Worm (Caenorhabditis elegans) whole organism, young adult: ENCODE results near the gene Y45G5AL.1.
A peak's percentile ranks its signal among the peaks of the same experiment; 100 is the strongest.

Source experiments
- B0019.2 ChIP-seq: fragments of 200-800 bp; sonication (Bioruptor generic); conservative IDR thresholded peaks from 2 replicates; pipeline ENCODE4 v1.3.6; 2022; ENCODE audit warnings: missing genetic modification reagents, missing genetic modification characterization, missing compliant biosample characterization
- B0336.3 ChIP-seq: fragments of 200-800 bp; sonication (Bioruptor generic); IDR thresholded peaks from 2 replicates; pipeline ENCODE4 v1.3.6; 2022; ENCODE audit warnings: missing genetic modification characterization, missing compliant biosample characterization
- C17E4.6 ChIP-seq: fragments of 200-800 bp; sonication (Bioruptor generic); IDR thresholded peaks from 2 replicates; pipeline ENCODE4 v1.3.6; 2022; ENCODE audit warnings: missing genetic modification reagents, missing genetic modification characterization, missing compliant biosample characterization
- F33H1.4 ChIP-seq: fragments of 200-800 bp; sonication (Bioruptor generic); IDR thresholded peaks from 2 replicates; pipeline ENCODE4 v1.3.6; 2022; ENCODE audit warnings: missing genetic modification reagents, missing genetic modification characterization, missing compliant biosample characterization
- F49E8.2 ChIP-seq: sonication (generic microtip); optimal IDR thresholded peaks from 3 replicates; lab custom pipeline; 2017; ENCODE audit warnings: missing genetic modification characterization, mild to moderate bottlenecking, missing compliant biosample characterization, antibody characterized with exemption, moderate library complexity; ENCODE audit not compliant: insufficient read depth
- F57C9.4 ChIP-seq: sonication (generic microtip); optimal IDR thresholded peaks from 2 replicates; lab custom pipeline; 2017; ENCODE audit warnings: mild to moderate bottlenecking, missing genetic modification characterization, missing compliant biosample characterization
- T26A5.8 ChIP-seq: sonication (generic microtip); optimal IDR thresholded peaks from 2 replicates; lab custom pipeline; 2016; ENCODE audit warnings: missing genetic modification characterization, missing compliant biosample characterization
- Y67H2A.10 ChIP-seq: fragments of 200-800 bp; sonication (Bioruptor generic); conservative IDR thresholded peaks from 2 replicates; pipeline ENCODE4 v1.3.6; 2022; ENCODE audit warnings: missing genetic modification reagents, missing genetic modification characterization, missing compliant biosample characterization
- Y95B8A.8 ChIP-seq: fragments of 200-800 bp; sonication (Bioruptor generic); IDR thresholded peaks from 2 replicates; pipeline ENCODE4 v1.3.6; 2022; ENCODE audit warnings: missing genetic modification reagents, missing genetic modification characterization, missing compliant biosample characterization
- athp-1 ChIP-seq: sonication (generic microtip); optimal IDR thresholded peaks from 2 replicates; lab custom pipeline; 2017; ENCODE audit warnings: mild to moderate bottlenecking, missing genetic modification characterization, missing compliant biosample characterization
- attf-6 ChIP-seq: fragments of 200-800 bp; sonication (Bioruptor generic); IDR thresholded peaks from 2 replicates; pipeline ENCODE4 v1.3.6; 2022; ENCODE audit warnings: missing genetic modification reagents, missing genetic modification characterization, missing compliant biosample characterization
- ceh-100 ChIP-seq: fragments of 200-800 bp; sonication (Bioruptor generic); IDR thresholded peaks from 2 replicates; pipeline ENCODE4 v1.3.6; 2022; ENCODE audit warnings: missing genetic modification reagents, missing genetic modification characterization, missing compliant biosample characterization
- ceh-79 ChIP-seq: sonication (generic microtip); optimal IDR thresholded peaks from 2 replicates; lab custom pipeline; 2017; ENCODE audit warnings: mild to moderate bottlenecking, missing genetic modification characterization, missing compliant biosample characterization
- ceh-91 ChIP-seq: fragments of 200-800 bp; sonication (Bioruptor generic); IDR thresholded peaks from 2 replicates; pipeline ENCODE4 v1.3.6; 2022; ENCODE audit warnings: missing genetic modification reagents, missing genetic modification characterization, missing compliant biosample characterization
- dox-1 ChIP-seq: fragments of 200-800 bp; sonication (Bioruptor generic); IDR thresholded peaks from 2 replicates; pipeline ENCODE4 v1.3.6; 2022; ENCODE audit warnings: missing genetic modification reagents, missing genetic modification characterization, missing compliant biosample characterization
- dpl-1 ChIP-seq: fragments of 150-350 bp; optimal IDR thresholded peaks from 2 replicates; lab custom pipeline; 2014; ENCODE audit warnings: missing biosample characterization, missing genetic modification reagents, missing genetic modification characterization
- efl-1 ChIP-seq: fragments of 150-350 bp; optimal IDR thresholded peaks from 2 replicates; lab custom pipeline; 2014; ENCODE audit warnings: missing biosample characterization, missing genetic modification reagents, missing genetic modification characterization
- egl-18 ChIP-seq: fragments of 200-800 bp; sonication (Bioruptor generic); IDR thresholded peaks from 2 replicates; pipeline ENCODE4 v1.3.6; 2022; ENCODE audit warnings: missing genetic modification reagents, missing genetic modification characterization, missing compliant biosample characterization
- ekl-4 ChIP-seq: fragments of 200-800 bp; sonication (Bioruptor generic); IDR thresholded peaks from 2 replicates; pipeline ENCODE4 v1.3.6; 2022; ENCODE audit warnings: missing genetic modification reagents, missing genetic modification characterization, missing compliant biosample characterization
- him-1 ChIP-seq: sonication (generic microtip); optimal IDR thresholded peaks from 2 replicates; lab custom pipeline; 2016; ENCODE audit warnings: missing genotype, missing genetic modification reagents, missing genetic modification characterization, missing compliant biosample characterization
- hrde-1 ChIP-seq: sonication (generic microtip); optimal IDR thresholded peaks from 2 replicates; lab custom pipeline; 2016; ENCODE audit warnings: missing genetic modification characterization, mild to moderate bottlenecking, missing compliant biosample characterization, moderate library complexity, missing genotype, missing genetic modification reagents, borderline replicate concordance
- hsf-1 ChIP-seq: fragments of 200-800 bp; sonication (Bioruptor generic); IDR thresholded peaks from 2 replicates; pipeline ENCODE4 v1.3.6; 2022; ENCODE audit warnings: missing genetic modification reagents, missing genetic modification characterization, missing compliant biosample characterization
- lir-1 ChIP-seq: fragments of 200-800 bp; sonication (Bioruptor generic); conservative IDR thresholded peaks from 2 replicates; pipeline ENCODE4 v1.3.6; 2022; ENCODE audit warnings: missing genetic modification reagents, missing genetic modification characterization, missing compliant biosample characterization
- lsl-1 ChIP-seq: fragments of 200-800 bp; sonication (Bioruptor generic); optimal IDR thresholded peaks from 2 replicates; lab custom pipeline; 2018; ENCODE audit warnings: mild to moderate bottlenecking, missing genetic modification characterization, moderate library complexity, missing compliant biosample characterization
- madf-3 ChIP-seq: fragments of 200-800 bp; sonication (Bioruptor generic); IDR thresholded peaks from 2 replicates; pipeline ENCODE4 v1.3.6; 2022; ENCODE audit warnings: missing genetic modification reagents, missing genetic modification characterization, missing compliant biosample characterization
- madf-6 ChIP-seq: fragments of 200-800 bp; sonication (Bioruptor generic); IDR thresholded peaks from 2 replicates; pipeline ENCODE4 v1.3.6; 2022; ENCODE audit warnings: missing genetic modification reagents, missing genetic modification characterization, missing compliant biosample characterization
- madf-8 ChIP-seq: fragments of 200-800 bp; sonication (Bioruptor generic); conservative IDR thresholded peaks from 2 replicates; pipeline ENCODE4 v1.3.6; 2022; ENCODE audit warnings: missing genetic modification reagents, missing genetic modification characterization, missing compliant biosample characterization
- nfya-2 ChIP-seq: fragments of 200-800 bp; sonication (Bioruptor generic); IDR thresholded peaks from 2 replicates; pipeline ENCODE4 v1.3.6; 2022; ENCODE audit warnings: missing genetic modification reagents, missing genetic modification characterization, missing compliant biosample characterization
- nfyb-1 ChIP-seq: fragments of 200-800 bp; sonication (Bioruptor generic); IDR thresholded peaks from 2 replicates; pipeline ENCODE4 v1.3.6; 2022; ENCODE audit warnings: missing genetic modification reagents, missing genetic modification characterization, missing compliant biosample characterization
- nhr-179 ChIP-seq: sonication (generic microtip); optimal IDR thresholded peaks from 2 replicates; lab custom pipeline; 2016; ENCODE audit warnings: mild to moderate bottlenecking, missing genetic modification characterization, missing compliant biosample characterization
- snpc-1.3 ChIP-seq: sonication (generic microtip); optimal IDR thresholded peaks from 2 replicates; lab custom pipeline; 2017; ENCODE audit warnings: missing genetic modification characterization, mild to moderate bottlenecking, missing compliant biosample characterization, antibody characterized with exemption, moderate library complexity, missing genotype, missing genetic modification reagents; ENCODE audit not compliant: insufficient read depth
- snpc-4 ChIP-seq, 5 experiments: fragments of 150-350 bp in 1 of 5; sonication (generic microtip) in 4 of 5; optimal IDR thresholded peaks; 2 replicates each; lab custom pipeline; 2014 to 2018; ENCODE audit warnings: missing genetic modification characterization in 5 of 5, missing biosample characterization in 3 of 5, antibody characterized with exemption in 2 of 5, mild to moderate bottlenecking in 2 of 5, missing compliant biosample characterization in 2 of 5, missing genotype in 2 of 5, moderate library complexity in 2 of 5, missing genetic modification reagents in 1 of 5
- tbp1 ChIP-seq: fragments of 200-800 bp; sonication (Bioruptor generic); optimal IDR thresholded peaks from 2 replicates; lab custom pipeline; 2018; ENCODE audit warnings: mild to moderate bottlenecking, missing genetic modification characterization, missing compliant biosample characterization
- unc-130 ChIP-seq: sonication (generic microtip); optimal IDR thresholded peaks from 2 replicates; lab custom pipeline; 2016; ENCODE audit warnings: missing genetic modification reagents, missing genetic modification characterization, missing compliant biosample characterization
- xnd-1 ChIP-seq: sonication (generic microtip); optimal IDR thresholded peaks from 2 replicates; lab custom pipeline; 2016; ENCODE audit warnings: missing genotype, missing genetic modification reagents, missing genetic modification characterization, missing compliant biosample characterization
- ztf-28 ChIP-seq: fragments of 200-800 bp; sonication (Bioruptor generic); IDR thresholded peaks from 2 replicates; pipeline ENCODE4 v1.3.6; 2022; ENCODE audit warnings: missing genetic modification reagents, missing genetic modification characterization, missing compliant biosample characterization

Y45G5AL.1 gene

ce11 chrV:4175624-4176023 lies 31.3 kb downstream of the Y45G5AL.1 start, which contains the start of the genes coh-4 and pid-5 (continued):
- TF ChIP-seq snpc-1.3 (tag; lab: Kevin White, UChicago) (peak; percentile 81), egl-18 (GFP tag; lab: Robert Waterston, UW) (no peak), nfyb-1 (GFP tag; lab: Robert Waterston, UW) (peak; percentile 63), ekl-4 (GFP tag; lab: Robert Waterston, UW) (peak; percentile 61), lir-1 (peak; percentile 24; the same call in 1 of the 2 replicates), C17E4.6 (GFP tag; lab: Robert Waterston, UW) (peak; percentile 61; the same call in 1 of the 2 replicates), unc-130 (peak; percentile 84), B0019.2 (peak; percentile 83), ztf-28 (GFP tag; lab: Robert Waterston, UW) (peak; percentile 68; the same call in 1 of the 2 replicates), F57C9.4 (no peak), madf-3 (GFP tag; lab: Robert Waterston, UW) (0 out of 2 replicates have a peak, but pooled peaks have one; percentile 70), ceh-91 (GFP tag; lab: Robert Waterston, UW) (peak; percentile 94), dpl-1 (peak; percentile 92), madf-8 (GFP tag; lab: Robert Waterston, UW) (peak; percentile 95), Y95B8A.8 (GFP tag; lab: Robert Waterston, UW) (peak; percentile 87), snpc-4 (GFP tag; optimal IDR thresholded peaks at IDR 0.05; lab: Kevin White, UChicago) (peak; percentile 44), snpc-4 (tag; optimal IDR thresholded peaks at IDR 0.05; lab: Kevin White, UChicago) (peak in 2 of 4 experiments; percentile 57 to 66), athp-1 (peak; percentile 23), tbp1 (peak; percentile 63), T26A5.8 (no peak), madf-6 (GFP tag; lab: Robert Waterston, UW) (peak; percentile 99), him-1 (tag; lab: Kevin White, UChicago) (peak; percentile 5), hrde-1 (tag; lab: Kevin White, UChicago) (peak; percentile 22), attf-6 (GFP tag; lab: Robert Waterston, UW) (peak; percentile 69; the same call in 1 of the 2 replicates), dox-1 (GFP tag; lab: Robert Waterston, UW) (peak; percentile 89), hsf-1 (GFP tag; lab: Robert Waterston, UW) (peak; percentile 71), nhr-179 (tag; lab: Kevin White, UChicago) (no peak), efl-1 (GFP tag; lab: Kevin White, UChicago) (peak; percentile 98), xnd-1 (tag; lab: Kevin White, UChicago) (peak; percentile 99), Y67H2A.10 (no peak), ceh-100 (peak; percentile 61), F33H1.4 (GFP tag; lab: Robert Waterston, UW) (peak; percentile 99), lsl-1 (GFP tag; lab: Kevin White, UChicago) (peak; percentile 99), F49E8.2 (tag; lab: Kevin White, UChicago) (peak; percentile 83), ceh-79 (tag; lab: Kevin White, UChicago) (no peak)

ce11 chrV:4181272-4181671 lies 37.0 kb downstream of the Y45G5AL.1 start:
- TF ChIP-seq madf-6 (GFP tag; lab: Robert Waterston, UW) (peak; percentile 49), nfya-2 (GFP tag; lab: Robert Waterston, UW) (no peak), B0336.3 (GFP tag; lab: Robert Waterston, UW) (no peak)

ce11 chrV:4181727-4182126 lies 37.4 kb downstream of the Y45G5AL.1 start:
- peak; percentile 76 for TF ChIP-seq ceh-100
- no peak for TF ChIP-seq B0336.3 (GFP tag; lab: Robert Waterston, UW)
